Worm (Caenorhabditis elegans) whole organism, L4 larva: ENCODE data around the gene Y22D7AR.3.

Source experiments
- F10B5.3 ChIP-seq: sonication (generic microtip); optimal IDR thresholded peaks from 2 replicates; lab custom pipeline; 2016; ENCODE audit warnings: mild to moderate bottlenecking, missing genetic modification characterization, missing compliant biosample characterization
- F26F4.8 ChIP-seq: fragments of 200-800 bp; sonication (Bioruptor generic); conservative IDR thresholded peaks from 2 replicates; pipeline ENCODE4 v1.3.6; 2022; ENCODE audit warnings: missing genetic modification characterization, missing compliant biosample characterization
- F49E8.2 ChIP-seq: sonication (generic microtip); optimal IDR thresholded peaks from 2 replicates; lab custom pipeline; 2016; ENCODE audit warnings: missing compliant biosample characterization, mild to moderate bottlenecking, missing genetic modification characterization, borderline replicate concordance
- R02D3.7 ChIP-seq: fragments of 150-350 bp; sonication (generic microtip); optimal IDR thresholded peaks from 3 replicates; lab custom pipeline; 2014; ENCODE audit warnings: missing biosample characterization, missing genetic modification characterization
- T26A8.4 ChIP-seq: fragments of 200-800 bp; sonication (Bioruptor generic); IDR thresholded peaks from 2 replicates; pipeline ENCODE4 v1.3.6; 2022; ENCODE audit warnings: missing genetic modification characterization, missing compliant biosample characterization
- Y75B8A.6 ChIP-seq: fragments of 200-800 bp; sonication (Bioruptor generic); IDR thresholded peaks from 2 replicates; pipeline ENCODE4 v1.3.6; 2022; ENCODE audit warnings: missing genetic modification reagents, missing genetic modification characterization, missing compliant biosample characterization
- ZK337.2 ChIP-seq: fragments of 200-800 bp; sonication (Bioruptor generic); IDR thresholded peaks from 2 replicates; pipeline ENCODE4 v1.3.6; 2022; ENCODE audit warnings: missing genetic modification reagents, missing genetic modification characterization, missing compliant biosample characterization
- ZK546.5 ChIP-seq, 2 experiments: sonication (generic microtip); optimal IDR thresholded peaks; 2 replicates each; lab custom pipeline; 2017; ENCODE audit warnings: missing biosample characterization in 2 of 2, missing genetic modification characterization in 2 of 2
- aha-1 ChIP-seq: fragments of 150-350 bp; peaks from one replicate; lab custom pipeline; 2014; ENCODE audit warnings: missing biosample characterization, missing genetic modification characterization
- aly-2 ChIP-seq: sonication (generic microtip); optimal IDR thresholded peaks from 2 replicates; lab custom pipeline; 2018; ENCODE audit warnings: missing biosample characterization, missing genetic modification characterization
- ceh-44 ChIP-seq: fragments of 200-800 bp; sonication (Bioruptor generic); IDR thresholded peaks from 2 replicates; pipeline ENCODE4 v1.3.6; 2022; ENCODE audit warnings: missing genetic modification reagents, missing genetic modification characterization, missing compliant biosample characterization
- ces-1 ChIP-seq: fragments of 150-350 bp; sonication (generic microtip); optimal IDR thresholded peaks from 4 replicates; lab custom pipeline; 2014; ENCODE audit warnings: missing biosample characterization, missing genetic modification reagents, missing genetic modification characterization
- daf-16 ChIP-seq, 3 experiments: sonication (generic microtip); optimal IDR thresholded peaks; 2 replicates each; lab custom pipeline; 2016 to 2017; ENCODE audit warnings: missing genetic modification characterization in 3 of 3, missing genetic modification reagents in 3 of 3, mild to moderate bottlenecking in 2 of 3, missing compliant biosample characterization in 2 of 3, missing biosample characterization in 1 of 3, moderate library complexity in 1 of 3
- dmd-6 ChIP-seq: fragments of 200-800 bp; sonication (Bioruptor generic); IDR thresholded peaks from 2 replicates; pipeline ENCODE4 v1.3.6; 2022; ENCODE audit warnings: missing genetic modification reagents, missing genetic modification characterization, missing compliant biosample characterization
- dpl-1 ChIP-seq: fragments of 150-350 bp; optimal IDR thresholded peaks from 2 replicates; lab custom pipeline; 2014; ENCODE audit warnings: missing biosample characterization, missing genetic modification reagents, missing genetic modification characterization
- duxl-1 ChIP-seq: sonication (generic microtip); optimal IDR thresholded peaks from 2 replicates; lab custom pipeline; 2016; ENCODE audit warnings: mild to moderate bottlenecking, missing genetic modification characterization, moderate library complexity, missing compliant biosample characterization; ENCODE audit not compliant: poor library complexity
- dve-1 ChIP-seq: sonication (generic microtip); optimal IDR thresholded peaks from 2 replicates; lab custom pipeline; 2017; ENCODE audit warnings: antibody characterized with exemption, mild to moderate bottlenecking, missing genetic modification characterization, missing compliant biosample characterization; ENCODE audit not compliant: insufficient read depth
- fkh-10 ChIP-seq: fragments of 150-350 bp; optimal IDR thresholded peaks from 2 replicates; lab custom pipeline; 2014; ENCODE audit warnings: missing biosample characterization, missing genetic modification reagents, missing genetic modification characterization
- gei-8 ChIP-seq: fragments of 200-800 bp; sonication (Bioruptor generic); optimal IDR thresholded peaks from 2 replicates; lab custom pipeline; 2018; ENCODE audit warnings: mild to moderate bottlenecking, missing genetic modification characterization, missing compliant biosample characterization
- hlh-11 ChIP-seq: fragments of 200-800 bp; sonication (Bioruptor generic); optimal IDR thresholded peaks from 2 replicates; lab custom pipeline; 2018; ENCODE audit warnings: mild to moderate bottlenecking, missing genetic modification characterization, missing compliant biosample characterization
- hlh-30 ChIP-seq: sonication (generic microtip); optimal IDR thresholded peaks from 2 replicates; lab custom pipeline; 2017; ENCODE audit warnings: antibody characterized with exemption, mild to moderate bottlenecking, missing genetic modification characterization, missing compliant biosample characterization; ENCODE audit not compliant: insufficient read depth
- hmg-1.1 ChIP-seq: fragments of 200-800 bp; sonication (Bioruptor generic); IDR thresholded peaks from 2 replicates; pipeline ENCODE4 v1.3.6; 2022; ENCODE audit warnings: missing genetic modification reagents, missing genetic modification characterization, missing compliant biosample characterization
- lin-1 ChIP-seq: fragments of 200-800 bp; sonication (Bioruptor generic); IDR thresholded peaks from 2 replicates; pipeline ENCODE4 v1.3.6; 2022; ENCODE audit warnings: missing genetic modification reagents, missing genetic modification characterization, missing compliant biosample characterization
- lsy-2 ChIP-seq, 2 experiments: fragments of 150-350 bp in 1 of 2; sonication (generic microtip) in 1 of 2; optimal IDR thresholded peaks; 2 replicates each; lab custom pipeline; 2014 to 2017; ENCODE audit warnings: missing biosample characterization in 2 of 2, missing genetic modification characterization in 2 of 2
- madf-5 ChIP-seq, 2 experiments: fragments of 200-800 bp; sonication (Bioruptor generic); IDR thresholded peaks; 2 replicates each; pipeline ENCODE4 v1.3.6; 2022; ENCODE audit warnings: missing compliant biosample characterization in 2 of 2, missing genetic modification characterization in 2 of 2
- mdl-1 ChIP-seq, 2 experiments: fragments of 150-350 bp in 1 of 2; sonication (generic microtip) in 1 of 2; optimal IDR thresholded peaks; 2 replicates each; lab custom pipeline; 2014 to 2017; ENCODE audit warnings: missing biosample characterization in 2 of 2, missing genetic modification characterization in 2 of 2
- mep-1 ChIP-seq: fragments of 150-350 bp; sonication (generic microtip); optimal IDR thresholded peaks from 3 replicates; lab custom pipeline; 2014; ENCODE audit warnings: missing biosample characterization, missing genetic modification characterization
- mes-2 ChIP-seq: sonication (generic microtip); optimal IDR thresholded peaks from 2 replicates; lab custom pipeline; 2016; ENCODE audit warnings: missing genotype, mild to moderate bottlenecking, missing genetic modification characterization, missing compliant biosample characterization; ENCODE audit not compliant: poor library complexity, severe bottlenecking
- mxl-3 ChIP-seq: fragments of 200-800 bp; sonication (Bioruptor generic); optimal IDR thresholded peaks from 2 replicates; lab custom pipeline; 2018; ENCODE audit warnings: mild to moderate bottlenecking, missing genetic modification characterization, missing compliant biosample characterization
- nhr-102 ChIP-seq: sonication (generic microtip); optimal IDR thresholded peaks from 2 replicates; lab custom pipeline; 2016; ENCODE audit warnings: mild to moderate bottlenecking, missing genetic modification characterization, moderate library complexity, missing compliant biosample characterization
- nhr-11 ChIP-seq: fragments of 150-350 bp; optimal IDR thresholded peaks from 2 replicates; lab custom pipeline; 2014; ENCODE audit warnings: missing biosample characterization, missing genetic modification characterization
- nhr-111 ChIP-seq: fragments of 200-800 bp; sonication (Bioruptor generic); optimal IDR thresholded peaks from 2 replicates; lab custom pipeline; 2018; ENCODE audit warnings: mild to moderate bottlenecking, missing genetic modification characterization, missing compliant biosample characterization
- nhr-28 ChIP-seq: fragments of 150-350 bp; optimal IDR thresholded peaks from 2 replicates; lab custom pipeline; 2014; ENCODE audit warnings: missing biosample characterization, missing genetic modification characterization
- nhr-42 ChIP-seq: fragments of 200-800 bp; sonication (Bioruptor generic); IDR thresholded peaks from 2 replicates; pipeline ENCODE4 v1.3.6; 2022; ENCODE audit warnings: missing genetic modification characterization, missing compliant biosample characterization
- nhr-48 ChIP-seq: sonication (generic microtip); optimal IDR thresholded peaks from 2 replicates; lab custom pipeline; 2016; ENCODE audit warnings: mild to moderate bottlenecking, missing genetic modification characterization, missing compliant biosample characterization
- nhr-6 ChIP-seq: fragments of 150-350 bp; optimal IDR thresholded peaks from 2 replicates; lab custom pipeline; 2014; ENCODE audit warnings: missing biosample characterization, missing genetic modification characterization
- nhr-77 ChIP-seq: fragments of 150-350 bp; optimal IDR thresholded peaks from 2 replicates; lab custom pipeline; 2014; ENCODE audit warnings: missing biosample characterization, missing genetic modification characterization
- pqm-1 ChIP-seq: sonication (generic microtip); optimal IDR thresholded peaks from 2 replicates; lab custom pipeline; 2017; ENCODE audit warnings: missing biosample characterization, missing genetic modification characterization
- set-16 ChIP-seq: fragments of 200-800 bp; sonication (Bioruptor generic); IDR thresholded peaks from 2 replicates; pipeline ENCODE4 v1.3.6; 2022; ENCODE audit warnings: missing genetic modification reagents, missing genetic modification characterization, missing compliant biosample characterization
- snpc-1.2 ChIP-seq: fragments of 200-800 bp; sonication (Bioruptor generic); IDR thresholded peaks from 2 replicates; pipeline ENCODE4 v1.3.6; 2022; ENCODE audit warnings: missing genetic modification reagents, missing genetic modification characterization, missing compliant biosample characterization
- spr-1 ChIP-seq: sonication (generic microtip); optimal IDR thresholded peaks from 2 replicates; lab custom pipeline; 2016; ENCODE audit warnings: mild to moderate bottlenecking, missing genetic modification characterization, missing compliant biosample characterization
- tra-1 ChIP-seq: fragments of 200-800 bp; sonication (Bioruptor generic); IDR thresholded peaks from 2 replicates; pipeline ENCODE4 v1.3.6; 2022; ENCODE audit warnings: missing genetic modification reagents, missing genetic modification characterization, missing compliant biosample characterization
- unc-39 ChIP-seq: sonication (generic microtip); optimal IDR thresholded peaks from 2 replicates; lab custom pipeline; 2017; ENCODE audit warnings: missing biosample characterization, missing genetic modification characterization
- vab-7 ChIP-seq: fragments of 200-800 bp; sonication (Bioruptor generic); IDR thresholded peaks from 2 replicates; pipeline ENCODE4 v1.3.6; 2022; ENCODE audit warnings: missing genetic modification reagents, missing genetic modification characterization, missing compliant biosample characterization
- zag-1 ChIP-seq: fragments of 150-350 bp; optimal IDR thresholded peaks from 2 replicates; lab custom pipeline; 2014; ENCODE audit warnings: missing biosample characterization, missing genetic modification characterization
- zfp-2 ChIP-seq: sonication (generic microtip); optimal IDR thresholded peaks from 2 replicates; lab custom pipeline; 2016; ENCODE audit warnings: mild to moderate bottlenecking, missing genetic modification characterization, missing compliant biosample characterization
- zfp-3 ChIP-seq: fragments of 200-800 bp; sonication (Bioruptor generic); conservative IDR thresholded peaks from 2 replicates; pipeline ENCODE4 v1.3.6; 2022; ENCODE audit warnings: missing genetic modification reagents, missing genetic modification characterization, missing compliant biosample characterization

The Y22D7AR.3 gene

ce11 chrIII:1682262-1682661 lies 16.6 kb upstream of the Y22D7AR.3 start:
- TF ChIP-seq F26F4.8 (GFP tag; lab: Robert Waterston, UW) (no peak), madf-5 (GFP tag; IDR thresholded peaks at IDR 0.05; lab: Robert Waterston, UW) (no peak), fkh-10 (GFP tag; lab: Kevin White, UChicago) (no peak), R02D3.7 (no peak), aha-1 (peak; percentile 5), vab-7 (no peak), hlh-30 (tag; lab: Kevin White, UChicago) (peak; percentile 94), dmd-6 (GFP tag; lab: Robert Waterston, UW) (peak; percentile 49; the same call in 1 of the 2 replicates), nhr-11 (tag; lab: Kevin White, UChicago) (peak; percentile 64), zfp-2 (tag; lab: Kevin White, UChicago) (no peak), T26A8.4 (GFP tag; lab: Robert Waterston, UW) (no peak), hlh-11 (tag; lab: Kevin White, UChicago) (peak; percentile 79), snpc-1.2 (GFP tag; lab: Robert Waterston, UW) (no peak), Y75B8A.6 (GFP tag; lab: Robert Waterston, UW) (no peak), mxl-3 (GFP tag; lab: Kevin White, UChicago) (peak; percentile 95), daf-16 (GFP tag; optimal IDR thresholded peaks at IDR 0.05; lab: Kevin White, UChicago) (peak in 1 of 2 experiments; percentile 21), daf-16 (tag; optimal IDR thresholded peaks at IDR 0.05; lab: Kevin White, UChicago) (no peak), nhr-28 (tag; lab: Kevin White, UChicago) (peak; percentile 62), hmg-1.1 (no peak), mdl-1 (tag; optimal IDR thresholded peaks at IDR 0.05; lab: Kevin White, UChicago) (peak; percentile 61 to 86)

- TF ChIP-seq ZK337.2 (GFP tag; lab: Robert Waterston, UW): no peak
- TF ChIP-seq nhr-28 (tag; lab: Kevin White, UChicago): peak; percentile 93
- TF ChIP-seq pqm-1: peak; percentile 83
- TF ChIP-seq nhr-11 (tag; lab: Kevin White, UChicago): peak; percentile 53
- peak; percentile 90 for TF ChIP-seq dve-1
- TF ChIP-seq mdl-1 (tag; optimal IDR thresholded peaks at IDR 0.05; lab: Kevin White, UChicago): peak in 1 of 2 experiments; percentile 80
- peak; percentile 98 for TF ChIP-seq lin-1 (GFP tag; lab: Robert Waterston, UW)
- no peak for TF ChIP-seq spr-1 (tag; lab: Kevin White, UChicago)
- TF ChIP-seq ceh-44 (GFP tag; lab: Robert Waterston, UW): no peak
- TF ChIP-seq mxl-3 (GFP tag; lab: Kevin White, UChicago): peak; percentile 73
- TF ChIP-seq duxl-1 (tag; lab: Kevin White, UChicago): peak; percentile 30
- peak; percentile 68 for TF ChIP-seq nhr-48 (tag; lab: Kevin White, UChicago)
- TF ChIP-seq nhr-102 (tag; lab: Kevin White, UChicago): peak; percentile 52
- no peak for TF ChIP-seq nhr-111
- TF ChIP-seq F49E8.2 (tag; lab: Kevin White, UChicago): no peak
- TF ChIP-seq mes-2 (tag; lab: Kevin White, UChicago): peak; percentile 62
- TF ChIP-seq ces-1 (GFP tag; lab: Kevin White, UChicago): no peak
- peak; percentile 84 for TF ChIP-seq nhr-77
- TF ChIP-seq set-16 (GFP tag; lab: Robert Waterston, UW): 0 out of 2 replicates have a peak, but pooled peaks have one; percentile 21
- TF ChIP-seq dpl-1: peak; percentile 38
- TF ChIP-seq ZK546.5 (tag; optimal IDR thresholded peaks at IDR 0.05; lab: Kevin White, UChicago): no peak
- no peak for TF ChIP-seq zag-1
- TF ChIP-seq T26A8.4 (GFP tag; lab: Robert Waterston, UW): 0 out of 2 replicates have a peak, but pooled peaks have one; percentile 16
- no peak for TF ChIP-seq F10B5.3 (tag; lab: Kevin White, UChicago)
- TF ChIP-seq madf-5 (GFP tag; IDR thresholded peaks at IDR 0.05; lab: Robert Waterston, UW): no peak
- no peak for TF ChIP-seq unc-39 (tag; lab: Kevin White, UChicago)
- no peak for TF ChIP-seq gei-8 (GFP tag; lab: Kevin White, UChicago)
- peak; percentile 68 for TF ChIP-seq nhr-6 (tag; lab: Kevin White, UChicago)
- TF ChIP-seq hlh-11 (tag; lab: Kevin White, UChicago): peak; percentile 95
- TF ChIP-seq aly-2 (tag; lab: Kevin White, UChicago): no peak
- 0 out of 2 replicates have a peak, but pooled peaks have one; percentile 54 for TF ChIP-seq nhr-42 (GFP tag; lab: Robert Waterston, UW)
- peak in 1 of 2 experiments; percentile 78 for TF ChIP-seq lsy-2 (tag; optimal IDR thresholded peaks at IDR 0.05; lab: Kevin White, UChicago)
- TF ChIP-seq fkh-10 (GFP tag; lab: Kevin White, UChicago): no peak
- peak; percentile 87 for TF ChIP-seq tra-1 (GFP tag; lab: Robert Waterston, UW)
- TF ChIP-seq mep-1: peak; percentile 81
- TF ChIP-seq zfp-3 (GFP tag; lab: Robert Waterston, UW): 0 out of 2 replicates have a peak, but pooled peaks have one; percentile 44
Observed at ce11 chrIII:1680996-1681395, 15.3 kb upstream of the Y22D7AR.3 start.
